Worm (Caenorhabditis elegans): ENCODE data around the gene atg-3.
A peak's percentile ranks its signal among the peaks of the same experiment; 100 is the strongest.

The atg-3 gene

DNA sequence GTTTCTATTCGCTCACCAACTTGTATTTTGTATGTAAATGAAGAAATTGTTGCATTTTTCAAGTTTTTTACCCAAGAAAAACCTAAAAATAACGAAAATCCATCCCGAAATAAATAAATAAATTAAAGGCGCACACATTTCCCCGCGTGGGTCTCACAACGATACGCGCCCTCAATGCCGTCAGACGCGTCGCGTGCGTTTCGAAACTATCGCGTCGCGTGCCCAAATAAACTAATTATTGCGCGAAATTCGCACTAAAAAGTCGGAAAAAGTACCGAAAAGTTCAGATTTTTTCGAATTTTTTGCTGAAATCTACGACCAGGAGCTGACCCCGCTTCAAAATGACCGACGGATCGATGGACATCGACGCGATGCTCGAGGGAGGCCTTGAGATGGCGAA lies 2.1 kb downstream of the atg-3 start, which contains the start of gene rbm-39 (continued):
- no peak for TF ChIP-seq ceh-83 (GFP tag; optimal IDR thresholded peaks at IDR 0.05)
- peak; percentile 82 for TF ChIP-seq lsy-2 (tag; optimal IDR thresholded peaks at IDR 0.05)
- peak; percentile 97 for TF ChIP-seq ces-1 (GFP tag; optimal IDR thresholded peaks at IDR 0.05)
- no peak for TF ChIP-seq nhr-12 (tag; optimal IDR thresholded peaks at IDR 0.05)

DNA sequence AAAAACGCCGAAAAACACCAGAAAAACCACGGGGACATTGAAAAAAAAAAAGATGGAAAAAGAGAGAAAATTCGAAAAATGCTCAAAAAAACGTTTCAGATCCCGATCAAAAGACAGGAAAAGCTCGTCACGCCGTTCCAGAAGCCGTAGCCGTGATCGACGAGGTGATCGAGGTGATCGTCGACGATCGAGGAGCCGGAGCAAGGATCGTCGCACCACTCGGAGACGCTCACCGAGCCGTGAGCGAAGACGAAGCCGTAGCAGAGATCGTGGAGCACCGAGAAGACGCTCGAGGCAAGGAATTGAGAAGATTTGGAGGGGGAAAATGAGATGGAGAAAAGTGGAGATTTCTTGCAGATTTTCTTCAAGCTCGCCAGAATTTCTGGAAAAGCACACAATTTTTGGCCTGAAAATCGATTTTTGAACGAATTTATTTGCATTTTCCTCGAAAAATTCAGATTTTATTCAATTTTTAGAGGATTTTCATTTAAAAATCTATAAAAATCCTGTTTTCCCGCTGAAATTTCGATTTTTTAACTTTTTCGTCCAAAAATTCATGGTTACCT lies 3.0 kb downstream of the atg-3 start:
- TF ChIP-seq unc-120 (tag; optimal IDR thresholded peaks at IDR 0.05; ENCODE audit: poor library complexity, severe bottlenecking) (no peak), elt-1 (tag; optimal IDR thresholded peaks at IDR 0.05; ENCODE audit: borderline replicate concordance, insufficient read depth) (no peak), mep-1 (tag; optimal IDR thresholded peaks at IDR 0.05) (no peak), lin-32 (GFP tag; optimal IDR thresholded peaks at IDR 0.05) (no peak), unc-39 (tag; optimal IDR thresholded peaks at IDR 0.05) (no peak)

DNA sequence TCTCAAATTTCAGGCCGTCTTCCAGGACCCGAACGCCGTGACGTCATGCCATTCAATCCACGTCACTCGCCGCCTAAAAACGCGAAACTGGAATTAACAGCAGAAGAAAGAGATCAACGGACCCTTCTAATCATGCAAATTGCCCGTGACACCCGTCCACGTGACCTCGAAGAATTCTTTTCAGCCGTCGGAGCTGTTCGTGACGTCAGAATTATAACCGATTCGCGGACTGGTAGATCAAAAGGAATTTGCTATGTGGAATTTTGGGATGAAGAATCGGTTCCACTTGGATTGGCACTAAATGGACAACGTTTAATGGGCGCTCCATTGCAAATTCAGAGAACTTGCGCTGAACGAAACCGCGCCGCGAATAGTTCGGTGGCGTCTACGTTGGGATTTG lies 5.1 kb downstream of the atg-3 start:
- no peak for TF ChIP-seq blmp-1 (tag; optimal IDR thresholded peaks at IDR 0.05)
- no peak for TF ChIP-seq nhr-76 (tag; optimal IDR thresholded peaks at IDR 0.05)
- no peak for TF ChIP-seq mab-5 (tag; optimal IDR thresholded peaks at IDR 0.05)
- no peak for TF ChIP-seq lin-32 (GFP tag; optimal IDR thresholded peaks at IDR 0.05)
- no peak for TF ChIP-seq unc-62 (GFP tag; optimal IDR thresholded peaks at IDR 0.05)
- TF ChIP-seq lin-13 (tag; optimal IDR thresholded peaks at IDR 0.05), result no peak
- no peak for TF ChIP-seq mls-2 (tag; optimal IDR thresholded peaks at IDR 0.05)
- TF ChIP-seq drap-1 (GFP tag; optimal IDR thresholded peaks at IDR 0.05), result no peak
- TF ChIP-seq ceh-43 (GFP tag; optimal IDR thresholded peaks at IDR 0.05), result no peak
- no peak for TF ChIP-seq nhr-237 (tag; optimal IDR thresholded peaks at IDR 0.05)
- no peak for TF ChIP-seq sptf-1 (tag; optimal IDR thresholded peaks at IDR 0.05)
- TF ChIP-seq tbx-8 (GFP tag; optimal IDR thresholded peaks at IDR 0.05), result no peak
- TF ChIP-seq nhr-2 (tag; optimal IDR thresholded peaks at IDR 0.05), result no peak
- TF ChIP-seq ces-1 (GFP tag; optimal IDR thresholded peaks at IDR 0.05), result no peak
- TF ChIP-seq ceh-83 (GFP tag; optimal IDR thresholded peaks at IDR 0.05), result no peak
- no peak for TF ChIP-seq ceh-39 (tag; optimal IDR thresholded peaks at IDR 0.05)
- TF ChIP-seq unc-120 (tag; optimal IDR thresholded peaks at IDR 0.05; ENCODE audit: poor library complexity, severe bottlenecking), result no peak
- no peak for TF ChIP-seq unc-39 (tag; optimal IDR thresholded peaks at IDR 0.05)
- no peak for TF ChIP-seq ztf-11 (tag; optimal IDR thresholded peaks at IDR 0.05)

DNA sequence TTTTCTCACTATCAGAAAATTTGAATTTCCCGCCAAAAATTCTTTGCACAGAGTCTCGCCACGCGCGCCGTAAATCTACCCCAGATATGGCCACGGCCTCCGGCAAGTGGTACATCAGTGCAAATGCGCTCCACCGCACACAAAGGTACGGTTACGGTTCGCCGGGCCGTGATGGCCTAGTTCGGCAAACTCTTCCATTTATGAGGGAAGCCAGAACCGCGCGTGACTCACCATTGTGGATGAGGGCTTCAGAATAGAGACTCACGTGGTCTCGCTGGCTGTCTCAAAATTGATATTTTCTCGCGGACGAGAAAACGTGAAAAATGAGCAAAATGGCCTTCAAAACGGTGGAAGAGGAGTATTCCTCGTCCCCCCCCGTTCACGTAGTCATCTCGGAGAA lies 9.5 kb downstream of the atg-3 start:
- TF ChIP-seq zip-8 (tag; optimal IDR thresholded peaks at IDR 0.05), result no peak
- TF ChIP-seq lin-32 (GFP tag; optimal IDR thresholded peaks at IDR 0.05), result no peak
- no peak for TF ChIP-seq drap-1 (GFP tag; optimal IDR thresholded peaks at IDR 0.05)
- TF ChIP-seq blmp-1 (tag; optimal IDR thresholded peaks at IDR 0.05), result no peak
- no peak for TF ChIP-seq unc-62 (GFP tag; optimal IDR thresholded peaks at IDR 0.05)
- no peak for TF ChIP-seq mab-5 (tag; optimal IDR thresholded peaks at IDR 0.05)
- TF ChIP-seq lin-13 (tag; optimal IDR thresholded peaks at IDR 0.05), result no peak
- TF ChIP-seq nhr-237 (tag; optimal IDR thresholded peaks at IDR 0.05), result no peak
- TF ChIP-seq ceh-83 (GFP tag; optimal IDR thresholded peaks at IDR 0.05), result no peak
- no peak for TF ChIP-seq mls-2 (tag; optimal IDR thresholded peaks at IDR 0.05)
- no peak for TF ChIP-seq elt-3 (tag; optimal IDR thresholded peaks at IDR 0.05)
- TF ChIP-seq bed-3 (GFP tag; optimal IDR thresholded peaks at IDR 0.05), result no peak
- TF ChIP-seq pha-4 (tag; optimal IDR thresholded peaks at IDR 0.05), result no peak
- TF ChIP-seq ceh-39 (tag; optimal IDR thresholded peaks at IDR 0.05), result no peak
- TF ChIP-seq unc-39 (tag; optimal IDR thresholded peaks at IDR 0.05), result no peak
- no peak for TF ChIP-seq ztf-11 (tag; optimal IDR thresholded peaks at IDR 0.05)
- no peak for TF ChIP-seq elt-1 (tag; optimal IDR thresholded peaks at IDR 0.05; ENCODE audit: borderline replicate concordance, insufficient read depth)
- no peak for TF ChIP-seq nhr-12 (tag; optimal IDR thresholded peaks at IDR 0.05)
- no peak for TF ChIP-seq cnd-1 (tag; optimal IDR thresholded peaks at IDR 0.05)
- TF ChIP-seq nhr-28 (tag; optimal IDR thresholded peaks at IDR 0.05), result no peak

DNA sequence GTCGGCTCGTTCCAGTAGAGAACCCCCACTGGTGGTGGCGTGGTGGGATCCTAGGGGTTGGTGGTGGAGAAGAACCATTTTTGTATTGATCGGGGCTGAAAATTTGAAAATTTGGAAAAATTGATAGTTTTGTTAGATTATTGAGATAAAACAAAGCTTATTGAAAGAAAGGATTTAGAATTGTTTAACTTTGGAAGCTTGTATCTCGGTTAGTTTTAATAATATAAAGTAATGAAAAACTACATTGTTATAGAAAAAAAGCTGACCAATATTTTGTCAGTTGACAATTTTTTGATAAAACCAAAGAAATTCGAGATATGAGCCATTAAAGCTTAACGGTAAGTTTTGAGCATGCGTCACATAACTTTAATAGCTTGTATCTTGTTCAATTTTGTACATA lies 19.6 kb downstream of the atg-3 start, which contains the start of gene abhd-14:
Gene abhd-14, minus strand, starts transcription at position 101 of the 400 bp plus-strand sequence.
- no peak for TF ChIP-seq mep-1 (tag; optimal IDR thresholded peaks at IDR 0.05)
- TF ChIP-seq drap-1 (GFP tag; optimal IDR thresholded peaks at IDR 0.05), result no peak
- TF ChIP-seq tbx-8 (GFP tag; optimal IDR thresholded peaks at IDR 0.05), result no peak
- TF ChIP-seq ham-2 (GFP tag; optimal IDR thresholded peaks at IDR 0.05), result no peak
- TF ChIP-seq sptf-1 (tag; optimal IDR thresholded peaks at IDR 0.05), result no peak
- no peak for TF ChIP-seq lsy-2 (tag; optimal IDR thresholded peaks at IDR 0.05)
- no peak for TF ChIP-seq unc-120 (tag; optimal IDR thresholded peaks at IDR 0.05; ENCODE audit: poor library complexity, severe bottlenecking)
- no peak for TF ChIP-seq pha-4 (tag; optimal IDR thresholded peaks at IDR 0.05)
- no peak for TF ChIP-seq ztf-11 (tag; optimal IDR thresholded peaks at IDR 0.05)
- no peak for TF ChIP-seq ceh-43 (GFP tag; optimal IDR thresholded peaks at IDR 0.05)
- no peak for TF ChIP-seq unc-39 (tag; optimal IDR thresholded peaks at IDR 0.05)
- no peak for TF ChIP-seq unc-62 (GFP tag; optimal IDR thresholded peaks at IDR 0.05)
- TF ChIP-seq ces-1 (GFP tag; optimal IDR thresholded peaks at IDR 0.05), result no peak
- TF ChIP-seq nhr-2 (tag; optimal IDR thresholded peaks at IDR 0.05), result no peak
- TF ChIP-seq ceh-83 (GFP tag; optimal IDR thresholded peaks at IDR 0.05), result no peak
- TF ChIP-seq elt-1 (tag; optimal IDR thresholded peaks at IDR 0.05; ENCODE audit: borderline replicate concordance, insufficient read depth), result no peak
